Worm (Caenorhabditis elegans) whole organism, late embryonic: ENCODE data around the gene F59E12.1.

Source experiments
- C08G9.2 ChIP-seq: sonication (generic microtip); optimal IDR thresholded peaks from 2 replicates; lab custom pipeline; 2016; ENCODE audit warnings: mild to moderate bottlenecking, missing genetic modification characterization, moderate library complexity, missing compliant biosample characterization
- C38D4.7 ChIP-seq: fragments of 200-800 bp; sonication (Bioruptor generic); optimal IDR thresholded peaks from 2 replicates; lab custom pipeline; 2018; ENCODE audit warnings: mild to moderate bottlenecking, missing genetic modification characterization, moderate library complexity, missing compliant biosample characterization
- F13H6.1 ChIP-seq: sonication (generic microtip); optimal IDR thresholded peaks from 2 replicates; lab custom pipeline; 2016; ENCODE audit warnings: missing genetic modification characterization, missing compliant biosample characterization
- K02D7.2 ChIP-seq: sonication (generic microtip); optimal IDR thresholded peaks from 2 replicates; lab custom pipeline; 2017; ENCODE audit warnings: mild to moderate bottlenecking, missing genetic modification characterization, missing compliant biosample characterization
- K09A11.1 ChIP-seq: sonication (generic microtip); optimal IDR thresholded peaks from 2 replicates; lab custom pipeline; 2017; ENCODE audit warnings: antibody characterized with exemption, mild to moderate bottlenecking, missing genetic modification characterization, missing compliant biosample characterization; ENCODE audit not compliant: insufficient read depth
- T23F11.4 ChIP-seq: fragments of 200-800 bp; sonication (Bioruptor generic); optimal IDR thresholded peaks from 2 replicates; lab custom pipeline; 2018; ENCODE audit warnings: mild to moderate bottlenecking, missing genetic modification characterization, missing compliant biosample characterization
- Y22D7AL.16 ChIP-seq: sonication (generic microtip); optimal IDR thresholded peaks from 2 replicates; lab custom pipeline; 2016; ENCODE audit warnings: missing genetic modification characterization, missing compliant biosample characterization
- ahr-1 ChIP-seq: sonication (generic microtip); optimal IDR thresholded peaks from 2 replicates; lab custom pipeline; 2016; ENCODE audit warnings: missing genetic modification characterization, missing compliant biosample characterization
- ama-1 ChIP-seq: fragments of 150-350 bp; optimal IDR thresholded peaks from 2 replicates; lab custom pipeline; 2014
- ceh-18 ChIP-seq: sonication (generic microtip); optimal IDR thresholded peaks from 2 replicates; lab custom pipeline; 2016; ENCODE audit warnings: missing genetic modification characterization, missing compliant biosample characterization
- ceh-19 ChIP-seq: fragments of 200-800 bp; sonication (Bioruptor generic); optimal IDR thresholded peaks from 2 replicates; lab custom pipeline; 2018; ENCODE audit warnings: mild to moderate bottlenecking, missing genetic modification characterization, missing compliant biosample characterization
- ceh-2 ChIP-seq: sonication (generic microtip); optimal IDR thresholded peaks from 2 replicates; lab custom pipeline; 2016; ENCODE audit warnings: missing genotype, missing genetic modification characterization, missing compliant biosample characterization
- ceh-22 ChIP-seq: sonication (generic microtip); optimal IDR thresholded peaks from 2 replicates; lab custom pipeline; 2017; ENCODE audit warnings: missing biosample characterization, missing genetic modification characterization
- ceh-24 ChIP-seq: sonication (generic microtip); optimal IDR thresholded peaks from 2 replicates; lab custom pipeline; 2016; ENCODE audit warnings: mild to moderate bottlenecking, missing genetic modification characterization, missing compliant biosample characterization
- ceh-30 ChIP-seq: fragments of 150-350 bp; optimal IDR thresholded peaks from 2 replicates; lab custom pipeline; 2014; ENCODE audit warnings: missing biosample characterization, missing genetic modification characterization
- ceh-34 ChIP-seq: sonication (generic microtip); optimal IDR thresholded peaks from 2 replicates; lab custom pipeline; 2016; ENCODE audit warnings: mild to moderate bottlenecking, missing genetic modification characterization, missing compliant biosample characterization
- ceh-48 ChIP-seq: sonication (generic microtip); optimal IDR thresholded peaks from 2 replicates; lab custom pipeline; 2016; ENCODE audit warnings: missing genetic modification characterization, inconsistent platforms, missing compliant biosample characterization
- ceh-6 ChIP-seq: fragments of 200-800 bp; sonication (Bioruptor generic); optimal IDR thresholded peaks from 2 replicates; lab custom pipeline; 2018; ENCODE audit warnings: mild to moderate bottlenecking, missing genetic modification characterization, missing compliant biosample characterization
- ceh-9 ChIP-seq: sonication (generic microtip); optimal IDR thresholded peaks from 2 replicates; lab custom pipeline; 2016; ENCODE audit warnings: mild to moderate bottlenecking, missing genetic modification characterization, inconsistent platforms, missing compliant biosample characterization
- che-1 ChIP-seq: sonication (generic microtip); optimal IDR thresholded peaks from 2 replicates; lab custom pipeline; 2016; ENCODE audit warnings: mild to moderate bottlenecking, missing genetic modification characterization, missing compliant biosample characterization
- elt-2 ChIP-seq: sonication (generic microtip); optimal IDR thresholded peaks from 2 replicates; lab custom pipeline; 2016; ENCODE audit warnings: missing genetic modification reagents, missing genetic modification characterization, missing compliant biosample characterization
- eyg-1 ChIP-seq: sonication (generic microtip); optimal IDR thresholded peaks from 2 replicates; lab custom pipeline; 2016; ENCODE audit warnings: missing genotype, missing genetic modification characterization, missing compliant biosample characterization
- gmeb-2 ChIP-seq: sonication (generic microtip); optimal IDR thresholded peaks from 2 replicates; lab custom pipeline; 2016; ENCODE audit warnings: missing genetic modification characterization, inconsistent platforms, missing compliant biosample characterization
- hlh-13 ChIP-seq: fragments of 200-800 bp; sonication (Bioruptor generic); optimal IDR thresholded peaks from 2 replicates; lab custom pipeline; 2018; ENCODE audit warnings: mild to moderate bottlenecking, missing genetic modification characterization, missing compliant biosample characterization
- hlh-15 ChIP-seq: sonication (generic microtip); optimal IDR thresholded peaks from 2 replicates; lab custom pipeline; 2016; ENCODE audit warnings: missing genetic modification characterization, missing compliant biosample characterization
- hlh-6 ChIP-seq: sonication (generic microtip); optimal IDR thresholded peaks from 2 replicates; lab custom pipeline; 2016; ENCODE audit warnings: missing genotype, missing genetic modification characterization, missing compliant biosample characterization
- lin-11 ChIP-seq: fragments of 200-800 bp; sonication (Bioruptor generic); optimal IDR thresholded peaks from 2 replicates; lab custom pipeline; 2018; ENCODE audit warnings: mild to moderate bottlenecking, missing genetic modification characterization, missing compliant biosample characterization
- madf-2 ChIP-seq: sonication (generic microtip); optimal IDR thresholded peaks from 2 replicates; lab custom pipeline; 2017; ENCODE audit warnings: missing genetic modification characterization, missing compliant biosample characterization
- mec-3 ChIP-seq: sonication (generic microtip); optimal IDR thresholded peaks from 2 replicates; lab custom pipeline; 2016; ENCODE audit warnings: borderline replicate concordance, missing genetic modification characterization, missing compliant biosample characterization
- nhr-232 ChIP-seq: sonication (generic microtip); optimal IDR thresholded peaks from 2 replicates; lab custom pipeline; 2016; ENCODE audit warnings: missing genetic modification characterization, missing compliant biosample characterization
- pag-3 ChIP-seq: sonication (generic microtip); optimal IDR thresholded peaks from 2 replicates; lab custom pipeline; 2016; ENCODE audit warnings: missing compliant biosample characterization, missing genetic modification characterization, borderline replicate concordance
- pha-4 ChIP-seq: fragments of 150-350 bp; optimal IDR thresholded peaks from 2 replicates; lab custom pipeline; 2018; ENCODE audit warnings: missing biosample characterization, missing genetic modification reagents, missing genetic modification characterization
- pqm-1 ChIP-seq: sonication (generic microtip); optimal IDR thresholded peaks from 2 replicates; lab custom pipeline; 2016; ENCODE audit warnings: missing genetic modification characterization, missing compliant biosample characterization
- pros-1 ChIP-seq: fragments of 150-350 bp; optimal IDR thresholded peaks from 2 replicates; lab custom pipeline; 2014; ENCODE audit warnings: missing biosample characterization, missing genetic modification reagents, missing genetic modification characterization
- rnt-1 ChIP-seq: sonication (generic microtip); optimal IDR thresholded peaks from 2 replicates; lab custom pipeline; 2016; ENCODE audit warnings: missing genetic modification characterization, missing compliant biosample characterization
- sdc-2 ChIP-seq: sonication (generic microtip); optimal IDR thresholded peaks from 2 replicates; lab custom pipeline; 2016; ENCODE audit warnings: missing genotype, missing genetic modification characterization, missing compliant biosample characterization
- syd-9 ChIP-seq: sonication (generic microtip); optimal IDR thresholded peaks from 2 replicates; lab custom pipeline; 2016; ENCODE audit warnings: mild to moderate bottlenecking, missing genetic modification characterization, moderate library complexity, missing compliant biosample characterization
- tbx-2 ChIP-seq: sonication (generic microtip); optimal IDR thresholded peaks from 2 replicates; lab custom pipeline; 2016; ENCODE audit warnings: missing genetic modification characterization, missing compliant biosample characterization
- tbx-7 ChIP-seq: sonication (generic microtip); optimal IDR thresholded peaks from 2 replicates; lab custom pipeline; 2016; ENCODE audit warnings: missing genotype, missing genetic modification characterization, missing compliant biosample characterization
- ttx-3 ChIP-seq: sonication (generic microtip); optimal IDR thresholded peaks from 2 replicates; lab custom pipeline; 2016; ENCODE audit warnings: missing genetic modification reagents, missing genetic modification characterization, missing compliant biosample characterization
- unc-86 ChIP-seq: sonication (generic microtip); optimal IDR thresholded peaks from 2 replicates; lab custom pipeline; 2016; ENCODE audit warnings: missing genetic modification characterization, missing compliant biosample characterization
- zip-5 ChIP-seq: sonication (generic microtip); optimal IDR thresholded peaks from 2 replicates; lab custom pipeline; 2016; ENCODE audit warnings: missing genetic modification characterization, missing compliant biosample characterization
- ztf-16 ChIP-seq: sonication (generic microtip); optimal IDR thresholded peaks from 2 replicates; lab custom pipeline; 2017; ENCODE audit warnings: missing genetic modification characterization, missing compliant biosample characterization

F59E12.1 gene

DNA sequence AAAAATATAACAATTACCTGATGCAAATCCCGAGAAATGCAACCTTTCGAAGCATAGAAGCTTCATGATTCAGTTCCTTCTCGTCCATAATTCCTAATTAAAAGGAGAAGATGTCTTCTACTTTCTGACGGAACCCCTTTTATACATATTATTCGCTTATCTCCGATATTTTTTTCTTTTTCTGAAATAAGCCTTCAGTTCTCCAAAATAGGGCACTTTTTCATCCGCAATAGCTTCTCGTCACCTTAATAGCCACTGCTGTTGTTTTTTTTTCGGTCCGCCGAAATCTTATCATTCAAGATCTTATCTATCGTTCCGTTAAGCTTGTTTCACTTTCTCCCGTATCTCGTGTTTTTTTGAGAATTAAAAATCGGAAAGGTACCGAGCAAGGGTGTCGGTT lies 2.0 kb upstream of the F59E12.1 start, which contains the start of gene bli-2:
TSS of gene bli-2 (minus strand) at position 101 of the 400 bp plus-strand sequence.
- TF ChIP-seq lin-11 (tag; lab: Kevin White, UChicago) (no peak), C38D4.7 (no peak), madf-2 (no peak), pha-4 (tag; lab: Kevin White, UChicago) (no peak), ceh-2 (tag; lab: Kevin White, UChicago) (no peak), syd-9 (tag; lab: Kevin White, UChicago) (no peak), pag-3 (tag; lab: Kevin White, UChicago) (no peak), ttx-3 (tag; lab: Kevin White, UChicago) (no peak)
- TF ChIP-seq, all 69 proteins: peak for 0

DNA sequence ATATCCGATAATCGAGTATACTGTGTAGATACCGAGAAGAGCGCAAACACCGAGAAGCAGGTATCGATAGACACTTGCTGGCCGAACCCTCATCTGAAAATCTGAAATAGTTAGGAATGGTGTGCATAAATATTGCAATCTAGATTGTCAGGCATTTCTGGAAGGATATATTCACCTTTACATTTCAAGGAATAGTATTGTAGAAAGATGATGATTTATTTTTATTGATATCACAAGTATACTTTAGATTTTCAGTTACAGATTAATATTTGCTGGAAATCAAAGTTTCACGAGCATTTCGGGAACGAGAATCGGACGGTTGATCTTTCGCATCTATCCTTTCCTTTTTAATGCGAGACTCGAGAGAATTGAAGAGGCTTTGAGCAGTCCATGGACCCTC lies 5.4 kb downstream of the F59E12.1 start, which contains the start of gene fut-3:
TSS of gene fut-3 (minus strand) at position 101 of the 400 bp plus-strand sequence.
- TF ChIP-seq rnt-1 (tag; lab: Kevin White, UChicago) (no peak), tbx-7 (no peak), tbx-2 (tag; lab: Kevin White, UChicago) (no peak), zip-5 (tag; lab: Kevin White, UChicago) (no peak)
- TF ChIP-seq, all 69 proteins: peak for 0

DNA sequence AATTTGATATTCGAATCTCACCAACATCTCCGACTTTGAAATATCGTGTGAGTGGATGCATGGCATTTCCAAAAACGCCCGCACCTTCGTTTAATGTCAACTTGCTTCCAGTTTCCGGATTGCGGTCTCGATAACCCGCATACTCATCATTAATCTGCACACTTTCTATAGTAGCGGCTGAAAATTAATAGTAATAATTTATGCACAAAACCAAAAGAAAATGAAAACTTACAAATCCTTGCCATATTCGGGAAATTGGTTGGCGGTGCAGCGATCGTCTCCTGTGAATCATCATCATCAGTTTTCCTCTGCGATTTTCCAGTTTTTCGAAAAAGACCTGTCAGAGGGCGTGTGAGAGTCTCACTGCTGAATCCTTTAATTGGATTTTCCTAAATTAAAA lies 5.8 kb downstream of the F59E12.1 start:
- TF ChIP-seq ceh-22 (tag; lab: Kevin White, UChicago) (no peak), gmeb-2 (tag; lab: Kevin White, UChicago) (no peak)
- TF ChIP-seq, all 69 proteins: peak for 0

ce11 chrII:5660736-5661734 lies 6.7 kb downstream of the F59E12.1 start, which contains the start of the genes ift-43 and mdt-26:
ift-43 (minus strand) TSS chrII:5660786.
mdt-26 (plus strand) TSS chrII:5661181.
- TF ChIP-seq sdc-2 (tag; lab: Kevin White, UChicago) (peak; percentile 41), ztf-16 (tag; lab: Kevin White, UChicago) (no peak), F13H6.1 (tag; lab: Kevin White, UChicago) (no peak), ceh-30 (no peak), tbx-2 (tag; lab: Kevin White, UChicago) (peak; percentile 73), ceh-9 (tag; lab: Kevin White, UChicago) (no peak), K09A11.1 (tag; lab: Kevin White, UChicago) (no peak), hlh-6 (no peak), ceh-22 (tag; lab: Kevin White, UChicago) (peak; percentile 53), ahr-1 (tag; lab: Kevin White, UChicago) (no peak), ceh-48 (tag; lab: Kevin White, UChicago) (peak; percentile 51), C08G9.2 (tag; lab: Kevin White, UChicago) (no peak), che-1 (tag; lab: Kevin White, UChicago) (peak; percentile 14), ceh-24 (tag; lab: Kevin White, UChicago) (no peak), pqm-1 (tag; lab: Kevin White, UChicago) (no peak), pros-1 (tag; lab: Kevin White, UChicago) (peak; percentile 55), hlh-15 (tag; lab: Kevin White, UChicago) (no peak), Y22D7AL.16 (tag; lab: Kevin White, UChicago) (no peak), eyg-1 (no peak), pha-4 (tag; lab: Kevin White, UChicago) (no peak), ceh-34 (tag; lab: Kevin White, UChicago) (peak; percentile 9), tbx-7 (peak; percentile 14), ama-1 (lab: Kevin White, UChicago) (peak; percentile 98), elt-2 (tag; lab: Kevin White, UChicago) (peak; percentile 67), nhr-232 (tag; lab: Kevin White, UChicago) (peak; percentile 17), unc-86 (tag; lab: Kevin White, UChicago) (no peak), ceh-6 (peak; percentile 33), T23F11.4 (GFP tag; lab: Kevin White, UChicago) (no peak), K02D7.2 (no peak), ceh-19 (peak; percentile 4), madf-2 (peak; percentile 55), rnt-1 (tag; lab: Kevin White, UChicago) (peak; percentile 57), mec-3 (tag; lab: Kevin White, UChicago) (no peak), ceh-18 (tag; lab: Kevin White, UChicago) (peak; percentile 17), C38D4.7 (no peak), hlh-13 (GFP tag; lab: Kevin White, UChicago) (no peak), lin-11 (tag; lab: Kevin White, UChicago) (peak; percentile 55)
